Fruit fly (Drosophila melanogaster) whole organism, embryonic: Measurements from ENCODE around the gene PGAP1.

Experiments
- B-H1 ChIP-seq: fragments of 200-800 bp; sonication (Bioruptor generic); IDR thresholded peaks from 3 replicates; pipeline ENCODE4 v1.3.6; 2022; ENCODE audit warnings: missing biosample characterization, missing genetic modification characterization
- CG1024 ChIP-seq: fragments of 200-800 bp; sonication (Bioruptor generic); IDR thresholded peaks from 2 replicates; pipeline ENCODE4 v1.3.6; 2022; ENCODE audit warnings: missing biosample characterization, missing genetic modification characterization
- CG10366 ChIP-seq: fragments of 200-800 bp; sonication (Bioruptor generic); IDR thresholded peaks from 2 replicates; pipeline ENCODE4 v1.3.6; 2022; ENCODE audit warnings: missing biosample characterization, missing genetic modification characterization
- CG10654 ChIP-seq: fragments of 200-800 bp; sonication (Bioruptor generic); optimal IDR thresholded peaks from 2 replicates; lab custom pipeline; 2016; ENCODE audit warnings: missing biosample characterization, missing genetic modification characterization
- CG12219 ChIP-seq: fragments of 200-800 bp; sonication (Bioruptor generic); optimal IDR thresholded peaks from 3 replicates; lab custom pipeline; 2018; ENCODE audit warnings: missing biosample characterization, mild to moderate bottlenecking, missing genetic modification characterization
- CG13624 ChIP-seq: fragments of 200-800 bp; sonication (Bioruptor generic); optimal IDR thresholded peaks from 2 replicates; lab custom pipeline; 2016; ENCODE audit warnings: missing biosample characterization, missing genetic modification characterization
- CG16863 ChIP-seq: fragments of 200-800 bp; sonication (Bioruptor generic); optimal IDR thresholded peaks from 3 replicates; lab custom pipeline; 2016; ENCODE audit warnings: missing biosample characterization, missing genetic modification characterization
- CG18011 ChIP-seq: fragments of 200-800 bp; sonication (Bioruptor generic); optimal IDR thresholded peaks from 2 replicates; lab custom pipeline; 2017; ENCODE audit warnings: missing biosample characterization, missing genetic modification characterization, mild to moderate bottlenecking, moderate library complexity, missing genotype
- CG30431 ChIP-seq: fragments of 200-800 bp; sonication (Bioruptor generic); optimal IDR thresholded peaks from 2 replicates; lab custom pipeline; 2017; ENCODE audit warnings: missing biosample characterization, missing genetic modification characterization
- CG4707 ChIP-seq: fragments of 200-800 bp; sonication (Bioruptor generic); optimal IDR thresholded peaks from 2 replicates; lab custom pipeline; 2018; ENCODE audit warnings: missing biosample characterization, mild to moderate bottlenecking, missing genetic modification characterization, moderate library complexity
- CG4854 ChIP-seq: fragments of 200-800 bp; sonication (Bioruptor generic); optimal IDR thresholded peaks from 2 replicates; lab custom pipeline; 2016; ENCODE audit warnings: missing biosample characterization, missing genetic modification characterization, inconsistent platforms
- CG5953 ChIP-seq: fragments of 200-800 bp; sonication (Bioruptor generic); IDR thresholded peaks from 2 replicates; pipeline ENCODE4 v1.3.6; 2022; ENCODE audit warnings: missing biosample characterization, missing genetic modification characterization
- CG6272 ChIP-seq: fragments of 200-800 bp; sonication (Bioruptor generic); IDR thresholded peaks from 2 replicates; pipeline ENCODE4 v1.3.6; 2022; ENCODE audit warnings: missing biosample characterization, missing genetic modification characterization
- CG7372 ChIP-seq: fragments of 200-800 bp; sonication (Bioruptor generic); IDR thresholded peaks from 2 replicates; pipeline ENCODE4 v1.3.6; 2022; ENCODE audit warnings: missing biosample characterization, missing genetic modification characterization
- CG7963 ChIP-seq: fragments of 200-800 bp; sonication (Bioruptor generic); IDR thresholded peaks from 3 replicates; pipeline ENCODE4 v1.3.6; 2022; ENCODE audit warnings: missing biosample characterization, missing genetic modification characterization; ENCODE audit not compliant: partially characterized antibody
- CG8478 ChIP-seq: fragments of >200 bp; optimal IDR thresholded peaks from 2 replicates; lab custom pipeline; 2018
- CG8765 ChIP-seq: fragments of 200-800 bp; sonication (Bioruptor generic); IDR thresholded peaks from 2 replicates; pipeline ENCODE4 v1.3.6; 2022; ENCODE audit warnings: missing biosample characterization, missing genetic modification characterization
- CTCF ChIP-seq: fragments of 200-800 bp; sonication (Bioruptor generic); optimal IDR thresholded peaks from 2 replicates; lab custom pipeline; 2017; ENCODE audit warnings: missing biosample characterization, mild to moderate bottlenecking, missing genetic modification characterization, moderate library complexity
- Camta ChIP-seq: fragments of 200-800 bp; sonication (Bioruptor generic); optimal IDR thresholded peaks from 2 replicates; lab custom pipeline; 2016; ENCODE audit warnings: missing biosample characterization, missing genetic modification characterization
- CkIIα-i1 ChIP-seq: fragments of 200-800 bp; sonication (Bioruptor generic); IDR thresholded peaks from 2 replicates; pipeline ENCODE4 v1.3.6; 2022; ENCODE audit warnings: missing biosample characterization, missing genetic modification characterization
- Doc3 ChIP-seq: fragments of 200-800 bp; sonication (Bioruptor generic); IDR thresholded peaks from 3 replicates; pipeline ENCODE4 v1.3.6; 2022; ENCODE audit warnings: missing biosample characterization, missing genetic modification characterization; ENCODE audit not compliant: partially characterized antibody
- Dref ChIP-seq: fragments of 200-800 bp; sonication (Bioruptor generic); IDR thresholded peaks from 2 replicates; pipeline ENCODE4 v1.3.6; 2022; ENCODE audit warnings: missing biosample characterization, missing genetic modification characterization
- Hr51 ChIP-seq, 2 experiments: fragments of 200-800 bp; sonication (Bioruptor generic); optimal IDR thresholded peaks; 2 replicates in 1 of 2; 3 replicates in 1 of 2; lab custom pipeline; 2016 to 2018; ENCODE audit warnings: missing biosample characterization in 2 of 2, missing genetic modification characterization in 2 of 2, mild to moderate bottlenecking in 1 of 2, moderate library complexity in 1 of 2
- Hsf ChIP-seq: fragments of 200-800 bp; sonication (Bioruptor generic); optimal IDR thresholded peaks from 3 replicates; lab custom pipeline; 2016; ENCODE audit warnings: missing biosample characterization, missing genetic modification characterization
- NC2β ChIP-seq: fragments of 200-800 bp; sonication (Bioruptor generic); optimal IDR thresholded peaks from 2 replicates; lab custom pipeline; 2016; ENCODE audit warnings: missing biosample characterization, missing genetic modification characterization
- Nf-YA ChIP-seq: fragments of 200-800 bp; sonication (Bioruptor generic); IDR thresholded peaks from 2 replicates; pipeline ENCODE4 v1.3.6; 2022; ENCODE audit warnings: missing biosample characterization, missing genetic modification characterization
- Nf-YC ChIP-seq: fragments of 200-800 bp; optimal IDR thresholded peaks from 3 replicates; lab custom pipeline; 2019; ENCODE audit warnings: missing biosample characterization, mild to moderate bottlenecking, missing genetic modification characterization, moderate library complexity
- PHDP ChIP-seq: fragments of 200-800 bp; sonication (Bioruptor generic); optimal IDR thresholded peaks from 3 replicates; lab custom pipeline; 2018; ENCODE audit warnings: missing biosample characterization, mild to moderate bottlenecking, missing genetic modification characterization, moderate library complexity
- Pdp1 ChIP-seq, 2 experiments: fragments of 200-800 bp; sonication (Bioruptor generic); optimal IDR thresholded peaks; 3 replicates each; lab custom pipeline; 2016; ENCODE audit warnings: missing biosample characterization in 2 of 2, missing genetic modification characterization in 2 of 2, mild to moderate bottlenecking in 1 of 2, moderate library complexity in 1 of 2
- TFAM ChIP-seq: fragments of 200-800 bp; sonication (Bioruptor generic); optimal IDR thresholded peaks from 2 replicates; lab custom pipeline; 2017; ENCODE audit warnings: missing biosample characterization, missing genetic modification characterization, inconsistent platforms
- YL-1 ChIP-seq: fragments of 200-800 bp; sonication (Bioruptor generic); optimal IDR thresholded peaks from 3 replicates; lab custom pipeline; 2017; ENCODE audit warnings: missing biosample characterization, mild to moderate bottlenecking, missing genetic modification characterization
- bcd ChIP-seq: fragments of 200-800 bp; sonication (Bioruptor generic); optimal IDR thresholded peaks from 2 replicates; lab custom pipeline; 2017; ENCODE audit warnings: missing biosample characterization, mild to moderate bottlenecking, missing genetic modification characterization
- bigmax ChIP-seq: fragments of 200-800 bp; sonication (Bioruptor generic); optimal IDR thresholded peaks from 2 replicates; lab custom pipeline; 2018; ENCODE audit warnings: missing biosample characterization, mild to moderate bottlenecking, missing genetic modification characterization
- cad ChIP-seq: fragments of >200 bp; optimal IDR thresholded peaks from 2 replicates; lab custom pipeline; 2017; ENCODE audit warnings: missing biosample characterization, missing genetic modification characterization
- cas ChIP-seq: fragments of 200-800 bp; sonication (Bioruptor generic); IDR thresholded peaks from 2 replicates; pipeline ENCODE4 v1.3.6; 2022; ENCODE audit warnings: missing biosample characterization, missing genetic modification characterization
- cwo ChIP-seq: fragments of 200-800 bp; sonication (Bioruptor generic); optimal IDR thresholded peaks from 3 replicates; lab custom pipeline; 2017; ENCODE audit warnings: missing biosample characterization, missing genetic modification characterization, mild to moderate bottlenecking, moderate library complexity, missing genetic modification reagents
- dm ChIP-seq: fragments of 200-800 bp; sonication (Bioruptor generic); optimal IDR thresholded peaks from 3 replicates; lab custom pipeline; 2016; ENCODE audit warnings: missing biosample characterization, missing genetic modification characterization
- ems ChIP-seq: fragments of 200-800 bp; sonication (Bioruptor generic); optimal IDR thresholded peaks from 3 replicates; lab custom pipeline; 2016; ENCODE audit warnings: missing biosample characterization, missing genetic modification characterization
- eyg ChIP-seq: fragments of 200-800 bp; sonication (Bioruptor generic); optimal IDR thresholded peaks from 3 replicates; lab custom pipeline; 2016; ENCODE audit warnings: missing biosample characterization, missing genetic modification characterization
- fru ChIP-seq: fragments of >200 bp; optimal IDR thresholded peaks from 2 replicates; lab custom pipeline; 2017
- ind ChIP-seq: fragments of 200-800 bp; sonication (Bioruptor generic); optimal IDR thresholded peaks from 3 replicates; lab custom pipeline; 2016; ENCODE audit warnings: missing biosample characterization, missing genetic modification characterization
- shn ChIP-seq: fragments of 200-800 bp; sonication (Bioruptor generic); optimal IDR thresholded peaks from 3 replicates; lab custom pipeline; 2016; ENCODE audit warnings: missing biosample characterization, missing genetic modification characterization
- sim ChIP-seq: fragments of 200-800 bp; sonication (Bioruptor generic); IDR thresholded peaks from 2 replicates; pipeline ENCODE4 v1.3.6; 2022; ENCODE audit warnings: missing biosample characterization, missing genetic modification characterization
- slou ChIP-seq: fragments of 200-800 bp; sonication (Bioruptor generic); optimal IDR thresholded peaks from 3 replicates; lab custom pipeline; 2016; ENCODE audit warnings: missing biosample characterization, missing genetic modification characterization
- tio ChIP-seq: fragments of 200-800 bp; sonication (Bioruptor generic); optimal IDR thresholded peaks from 2 replicates; lab custom pipeline; 2017; ENCODE audit warnings: missing biosample characterization, missing genetic modification characterization, inconsistent platforms
- toy ChIP-seq: fragments of 200-800 bp; sonication (Bioruptor generic); IDR thresholded peaks from 2 replicates; pipeline ENCODE4 v1.3.6; 2022; ENCODE audit warnings: missing biosample characterization, missing genetic modification characterization
- wor ChIP-seq: fragments of 200-800 bp; sonication (Bioruptor generic); IDR thresholded peaks from 2 replicates; pipeline ENCODE4 v1.3.6; 2022; ENCODE audit warnings: missing biosample characterization, missing genetic modification characterization
- yki ChIP-seq: fragments of >200 bp; optimal IDR thresholded peaks from 3 replicates; lab custom pipeline; 2018
- zfh1 ChIP-seq: fragments of 200-800 bp; sonication (Bioruptor generic); IDR thresholded peaks from 3 replicates; pipeline ENCODE4 v1.3.6; 2022; ENCODE audit warnings: missing biosample characterization, missing genetic modification characterization

PGAP1 gene

dm6 chrX:5715455-5716227 lies 26.4 kb upstream of the PGAP1 start (continued):
- TF ChIP-seq CG10366 (GFP tag; lab: Robert Waterston, UW) (no peak), CG16863 (GFP tag; lab: Kevin White, UChicago) (no peak), CG18011 (no peak), CG7963 (GFP tag; lab: Robert Waterston, UW) (no peak), dm (GFP tag; lab: Kevin White, UChicago) (no peak), CG4854 (GFP tag; lab: Kevin White, UChicago) (no peak), yki (no peak), CG5953 (no peak), tio (GFP tag; lab: Kevin White, UChicago) (no peak), cad (GFP tag; lab: Kevin White, UChicago) (no peak), slou (GFP tag; lab: Kevin White, UChicago) (no peak), Doc3 (GFP tag; lab: Robert Waterston, UW) (no peak), CTCF (GFP tag; lab: Kevin White, UChicago) (peak; percentile 27), Hr51 (GFP tag; optimal IDR thresholded peaks at IDR 0.05; lab: Kevin White, UChicago) (peak in 1 of 2 experiments; percentile 26), CG6272 (no peak), PHDP (tag; lab: Kevin White, UChicago) (no peak), ems (GFP tag; lab: Kevin White, UChicago) (no peak), B-H1 (GFP tag; lab: Robert Waterston, UW) (no peak), wor (GFP tag; lab: Robert Waterston, UW) (no peak), cwo (no peak), CG10654 (no peak), ind (GFP tag; lab: Kevin White, UChicago) (no peak), eyg (GFP tag; lab: Kevin White, UChicago) (no peak), CG4707 (GFP tag; lab: Kevin White, UChicago) (no peak), bigmax (GFP tag; lab: Kevin White, UChicago) (no peak)
- TF ChIP-seq, all 482 proteins: peak for 48

dm6 chrX:5714786-5715185 lies 25.5 kb upstream of the PGAP1 start:
- TF ChIP-seq CG8478: no peak
- TF ChIP-seq CG8765 (GFP tag; lab: Robert Waterston, UW): no peak
- no peak for TF ChIP-seq Nf-YA (GFP tag; lab: Robert Waterston, UW)
- TF ChIP-seq Hsf (GFP tag; lab: Kevin White, UChicago): no peak
- TF ChIP-seq Nf-YC (tag; lab: Kevin White, UChicago): no peak
- no peak for TF ChIP-seq TFAM (GFP tag; lab: Kevin White, UChicago)

dm6 chrX:5712966-5713365 lies 23.7 kb upstream of the PGAP1 start:
- peak in 1 of 2 experiments; percentile 54 for TF ChIP-seq Pdp1 (GFP tag; optimal IDR thresholded peaks at IDR 0.05; lab: Kevin White, UChicago)
- no peak for TF ChIP-seq fru

dm6 chrX:5705899-5706312 lies 16.6 kb upstream of the PGAP1 start:
- TF ChIP-seq cas (GFP tag; lab: Robert Waterston, UW) (peak; percentile 84), toy (GFP tag; lab: Robert Waterston, UW) (peak; percentile 88), CG7372 (GFP tag; lab: Robert Waterston, UW) (peak; percentile 95), CG6272 (peak; percentile 84), YL-1 (GFP tag; lab: Kevin White, UChicago) (no peak), zfh1 (peak; percentile 91), sim (GFP tag; lab: Robert Waterston, UW) (0 out of 2 replicates have a peak, but pooled peaks have one; percentile 38), shn (GFP tag; lab: Kevin White, UChicago) (peak; percentile 62), Camta (GFP tag; lab: Kevin White, UChicago) (peak; percentile 63), CG30431 (GFP tag; lab: Kevin White, UChicago) (peak; percentile 48), CG12219 (peak; percentile 67), Dref (GFP tag; lab: Robert Waterston, UW) (0 out of 2 replicates have a peak, but pooled peaks have one; percentile 14), CG13624 (GFP tag; lab: Kevin White, UChicago) (peak; percentile 68), CG1024 (peak; percentile 77), bcd (GFP tag; lab: Kevin White, UChicago) (peak; percentile 89), NC2β (peak; percentile 11), CkIIα-i1 (GFP tag; lab: Robert Waterston, UW) (0 out of 2 replicates have a peak, but pooled peaks have one; percentile 47)
